Fruit fly (Drosophila melanogaster) whole organism, wandering third instar larva: Measurements from ENCODE around the gene CG15865.

Experiments used
- CG32264 ChIP-seq: fragments of 200-800 bp; sonication (Bioruptor generic); optimal IDR thresholded peaks from 2 replicates; lab custom pipeline; 2016; ENCODE audit warnings: missing biosample characterization, missing genetic modification characterization
- CG9705 ChIP-seq: fragments of 200-800 bp; sonication (Bioruptor generic); optimal IDR thresholded peaks from 2 replicates; lab custom pipeline; 2018; ENCODE audit warnings: missing biosample characterization, mild to moderate bottlenecking, missing genetic modification characterization
- Dfd ChIP-seq: fragments of >200 bp; optimal IDR thresholded peaks from 2 replicates; lab custom pipeline; 2017; ENCODE audit warnings: missing biosample characterization, missing genetic modification characterization
- HLH106 ChIP-seq: fragments of 200-800 bp; optimal IDR thresholded peaks from 3 replicates; lab custom pipeline; 2019; ENCODE audit warnings: missing biosample characterization, mild to moderate bottlenecking, missing genetic modification characterization, moderate library complexity
- Hr83 ChIP-seq: fragments of 200-300 bp; sonication (Bioruptor generic); optimal IDR thresholded peaks from 2 replicates; lab custom pipeline; 2016; ENCODE audit warnings: missing biosample characterization, mild to moderate bottlenecking, missing genetic modification characterization, moderate library complexity; ENCODE audit not compliant: poor library complexity, severe bottlenecking
- Jra ChIP-seq: sonication (Bioruptor generic); optimal IDR thresholded peaks from 2 replicates; lab custom pipeline; 2016; ENCODE audit warnings: missing biosample characterization, missing genetic modification characterization
- Myc ChIP-seq: fragments of >200 bp; optimal IDR thresholded peaks from 2 replicates; lab custom pipeline; 2017
- Rel ChIP-seq, 2 experiments: fragments of 200-800 bp; sonication (Bioruptor generic) in 1 of 2; optimal IDR thresholded peaks; 2 replicates in 1 of 2; 3 replicates in 1 of 2; lab custom pipeline; 2016 to 2019; ENCODE audit warnings: mild to moderate bottlenecking in 2 of 2, missing biosample characterization in 2 of 2, missing genetic modification characterization in 2 of 2, moderate library complexity in 1 of 2
- brk ChIP-seq: fragments of 200-800 bp; sonication (Bioruptor generic); optimal IDR thresholded peaks from 2 replicates; lab custom pipeline; 2016; ENCODE audit warnings: missing biosample characterization, mild to moderate bottlenecking, missing genetic modification characterization
- dmrt93B ChIP-seq: fragments of 200-800 bp; sonication (Bioruptor generic); optimal IDR thresholded peaks from 2 replicates; lab custom pipeline; 2018; ENCODE audit warnings: missing biosample characterization, mild to moderate bottlenecking, missing genetic modification characterization
- pan ChIP-seq: fragments of >200 bp; optimal IDR thresholded peaks from 2 replicates; lab custom pipeline; 2017
- psq ChIP-seq: fragments of 200-800 bp; sonication (Bioruptor generic); optimal IDR thresholded peaks from 3 replicates; lab custom pipeline; 2017; ENCODE audit warnings: missing biosample characterization, mild to moderate bottlenecking, missing genetic modification characterization, moderate library complexity
- rgr ChIP-seq: fragments of 200-800 bp; sonication (Bioruptor generic); optimal IDR thresholded peaks from 3 replicates; lab custom pipeline; 2016; ENCODE audit warnings: missing biosample characterization, mild to moderate bottlenecking, missing genetic modification characterization
- woc ChIP-seq: sonication (Bioruptor generic); optimal IDR thresholded peaks from 2 replicates; lab custom pipeline; 2016; ENCODE audit warnings: missing biosample characterization, mild to moderate bottlenecking, missing genetic modification characterization

- TF ChIP-seq psq (GFP tag; lab: Kevin White, UChicago) (no peak), Myc (no peak), woc (GFP tag; lab: Kevin White, UChicago) (no peak), pan (lab: Kevin White, UChicago) (no peak), Jra (GFP tag; lab: Kevin White, UChicago) (no peak), CG32264 (no peak), CG9705 (GFP tag; lab: Kevin White, UChicago) (no peak), brk (GFP tag; lab: Kevin White, UChicago) (no peak), Rel (GFP tag; optimal IDR thresholded peaks at IDR 0.05; lab: Kevin White, UChicago) (no peak), Rel (tag; optimal IDR thresholded peaks at IDR 0.05; lab: Kevin White, UChicago) (no peak), Hr83 (no peak), dmrt93B (GFP tag; lab: Kevin White, UChicago) (no peak), Dfd (GFP tag; lab: Kevin White, UChicago) (no peak), HLH106 (tag; lab: Kevin White, UChicago) (no peak), rgr (GFP tag; lab: Kevin White, UChicago) (no peak)
Observed at dm6 chrX:16623524-16623923, 40.7 kb downstream of the CG15865 start.
